Worm (Caenorhabditis elegans) whole organism, early embryonic: Measurements from ENCODE around the gene tmed-10.
"Not testable (repeated sequence)": the region's sequence is repeated elsewhere in the genome, so short reads cannot be mapped to it uniquely, and the experiment has no call there.

Source experiments
- ama-1 ChIP-seq: fragments of 150-350 bp; optimal IDR thresholded peaks from 2 replicates; lab custom pipeline; 2014
- ets-7 ChIP-seq: sonication (generic microtip); optimal IDR thresholded peaks from 2 replicates; lab custom pipeline; 2016; ENCODE audit warnings: missing genotype, missing genetic modification characterization, missing compliant biosample characterization

DNA sequence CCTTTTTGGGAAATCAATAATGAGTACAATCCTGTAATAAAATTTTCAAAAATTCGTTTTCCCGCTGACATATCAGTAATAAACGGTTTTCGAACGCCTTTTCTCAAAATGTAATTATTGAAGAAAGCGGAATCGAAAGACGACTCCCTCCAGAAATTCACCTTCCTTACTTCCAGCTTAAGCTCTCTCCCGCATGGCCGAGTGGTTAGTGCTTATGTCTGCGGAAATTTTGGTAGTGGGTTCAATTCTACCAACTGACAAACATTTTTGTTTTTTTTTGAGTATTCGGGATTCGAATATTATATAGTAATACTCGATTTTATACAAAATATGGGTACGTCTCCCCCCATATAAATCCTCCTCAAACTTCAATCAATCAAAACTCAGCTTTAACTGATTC, 5.0 kb upstream of the tmed-10 start:
- not testable (repeated sequence) for TF ChIP-seq ama-1 (lab: Kevin White, UChicago); ets-7 (tag; lab: Kevin White, UChicago)
